Worm (Caenorhabditis elegans): ENCODE measurements around the gene T12A2.3.
A peak's percentile ranks its signal among the peaks of the same experiment; 100 is the strongest.

T12A2.3 gene

ce11 chrIII:6270277-6270676 is 29.6 kb downstream of the T12A2.3 start, which contains the start of gene srg-3:
Gene srg-3 (minus strand): TSS chrIII:6270377.
- TF ChIP-seq C34B4.2 (tag; optimal IDR thresholded peaks at IDR 0.05): no peak
- TF ChIP-seq fkh-4 (tag; optimal IDR thresholded peaks at IDR 0.05; ENCODE audit: borderline replicate concordance): no peak
- TF ChIP-seq egl-13 (tag; optimal IDR thresholded peaks at IDR 0.05): no peak
- no peak for TF ChIP-seq pax-3 (tag; optimal IDR thresholded peaks at IDR 0.05)
- no peak for TF ChIP-seq nhr-237 (tag; optimal IDR thresholded peaks at IDR 0.05)
- no peak for TF ChIP-seq ceh-88 (GFP tag; IDR thresholded peaks at IDR 0.05)
- TF ChIP-seq lin-13 (GFP tag; optimal IDR thresholded peaks at IDR 0.05): no peak
- no peak for TF ChIP-seq lin-14 (GFP tag; optimal IDR thresholded peaks at IDR 0.05)
- TF ChIP-seq ama-1 (optimal IDR thresholded peaks at IDR 0.05): no peak
- TF ChIP-seq ets-5 (GFP tag; IDR thresholded peaks at IDR 0.05): no peak
- no peak for TF ChIP-seq mab-9 (GFP tag; IDR thresholded peaks at IDR 0.05)
- TF ChIP-seq fkh-10 (GFP tag; optimal IDR thresholded peaks at IDR 0.05): no peak
- no peak for TF ChIP-seq grh-1 (GFP tag; IDR thresholded peaks at IDR 0.05)

ce11 chrIII:6272868-6273267 is 32.2 kb downstream of the T12A2.3 start, which contains the start of gene C18F10.2:
Gene C18F10.2 (plus strand): TSS chrIII:6273168.
- TF ChIP-seq nhr-20 (tag; optimal IDR thresholded peaks at IDR 0.05): no peak
- TF ChIP-seq unc-62 (GFP tag; optimal IDR thresholded peaks at IDR 0.05): no peak
- no peak for TF ChIP-seq mdl-1 (tag; optimal IDR thresholded peaks at IDR 0.05)
- no peak for TF ChIP-seq ceh-63 (GFP tag; optimal IDR thresholded peaks at IDR 0.05)
- no peak for TF ChIP-seq nhr-71 (tag; optimal IDR thresholded peaks at IDR 0.05)
- no peak for TF ChIP-seq ztf-11 (tag; optimal IDR thresholded peaks at IDR 0.05)
- no peak for TF ChIP-seq egl-27 (tag; optimal IDR thresholded peaks at IDR 0.05)
- TF ChIP-seq elt-2 (tag; optimal IDR thresholded peaks at IDR 0.05): no peak
- no peak for TF ChIP-seq zag-1 (tag; optimal IDR thresholded peaks at IDR 0.05)
- TF ChIP-seq unc-30 (tag; optimal IDR thresholded peaks at IDR 0.05): no peak
- TF ChIP-seq dpl-1 (GFP tag; optimal IDR thresholded peaks at IDR 0.05): no peak
- no peak for TF ChIP-seq pax-3 (tag; optimal IDR thresholded peaks at IDR 0.05)
- TF ChIP-seq ceh-82 (tag; optimal IDR thresholded peaks at IDR 0.05): no peak
- no peak for TF ChIP-seq ces-1 (GFP tag; optimal IDR thresholded peaks at IDR 0.05)
- TF ChIP-seq nhr-12 (tag; optimal IDR thresholded peaks at IDR 0.05): no peak
- no peak for TF ChIP-seq nhr-90 (tag; optimal IDR thresholded peaks at IDR 0.05; ENCODE audit: poor library complexity)
- TF ChIP-seq nhr-11 (tag; optimal IDR thresholded peaks at IDR 0.05): no peak

- peak; percentile 16 for TF ChIP-seq F16B12.6 (tag; optimal IDR thresholded peaks at IDR 0.05)
- no peak for TF ChIP-seq pag-3 (tag; optimal IDR thresholded peaks at IDR 0.05; ENCODE audit: borderline replicate concordance, insufficient read depth)
- peak; percentile 51 for TF ChIP-seq lin-39 (tag; optimal IDR thresholded peaks at IDR 0.05)
- TF ChIP-seq sptf-1 (tag; optimal IDR thresholded peaks at IDR 0.05): no peak
- TF ChIP-seq unc-98 (GFP tag; IDR thresholded peaks at IDR 0.05): no peak
- TF ChIP-seq alr-1 (tag; optimal IDR thresholded peaks at IDR 0.05; ENCODE audit: borderline replicate concordance): no peak
- peak; percentile 55 to 63 for TF ChIP-seq lin-35 (GFP tag; optimal IDR thresholded peaks at IDR 0.05)
- TF ChIP-seq ztf-4 (tag; optimal IDR thresholded peaks at IDR 0.05): peak; percentile 43
- peak; percentile 59 for TF ChIP-seq nhr-90 (tag; optimal IDR thresholded peaks at IDR 0.05; ENCODE audit: poor library complexity)
- TF ChIP-seq ceh-88 (GFP tag; IDR thresholded peaks at IDR 0.05): no peak; the same call in 1 of the 2 replicates
- peak; percentile 66 for TF ChIP-seq dsc-1 (tag; optimal IDR thresholded peaks at IDR 0.05)
- TF ChIP-seq unc-130 (tag; optimal IDR thresholded peaks at IDR 0.05): no peak
- peak; percentile 24 for TF ChIP-seq aly-2 (tag; optimal IDR thresholded peaks at IDR 0.05)
- peak; percentile 81 for TF ChIP-seq snu-23 (GFP tag; optimal IDR thresholded peaks at IDR 0.05)
- TF ChIP-seq nhr-19 (GFP tag; conservative IDR thresholded peaks at IDR 0.05): peak; percentile 76
- no peak for TF ChIP-seq lin-13 (GFP tag; optimal IDR thresholded peaks at IDR 0.05)
- peak; percentile 37 for TF ChIP-seq lir-3 (tag; optimal IDR thresholded peaks at IDR 0.05; ENCODE audit: poor library complexity)
- no peak for TF ChIP-seq nhr-12 (tag; optimal IDR thresholded peaks at IDR 0.05)
- no peak for TF ChIP-seq nhr-84 (tag; optimal IDR thresholded peaks at IDR 0.05)
- no peak for TF ChIP-seq skn-1 (tag; optimal IDR thresholded peaks at IDR 0.05)
- TF ChIP-seq nhr-76 (tag; optimal IDR thresholded peaks at IDR 0.05): no peak
- TF ChIP-seq ceh-82 (tag; optimal IDR thresholded peaks at IDR 0.05): peak; percentile 37 to 64 (median 38)
- TF ChIP-seq ama-1 (optimal IDR thresholded peaks at IDR 0.05): no peak
- 0 out of 2 replicates have a peak, but pooled peaks have one; percentile 8 for TF ChIP-seq grh-1 (GFP tag; IDR thresholded peaks at IDR 0.05)
- TF ChIP-seq unc-30 (tag; optimal IDR thresholded peaks at IDR 0.05): no peak
- peak; percentile 64 for TF ChIP-seq snpc-4 (tag; optimal IDR thresholded peaks at IDR 0.05)
- TF ChIP-seq blmp-1 (tag; optimal IDR thresholded peaks at IDR 0.05): peak; percentile 49
- TF ChIP-seq nhr-28 (tag; optimal IDR thresholded peaks at IDR 0.05): no peak
Measured at ce11 chrIII:6278301-6278827, 37.7 kb downstream of the T12A2.3 start, which contains the start of gene C18F10.7. Gene C18F10.7 (minus strand): TSS chrIII:6278351.

Data from whole organism, L1 larva.